Fruit fly (Drosophila melanogaster): ENCODE measurements around the gene Osi3.

Gene Osi3

dm6 chr3R:6170737-6171136 lies 44.9 kb upstream of the Osi3 start (continued):
- TF ChIP-seq dmrt99B (tag; optimal IDR thresholded peaks at IDR 0.05) (no peak), CG7928 (GFP tag; optimal IDR thresholded peaks at IDR 0.05) (no peak), Nf-YA (GFP tag; IDR thresholded peaks at IDR 0.05) (no peak), ken (GFP tag; IDR thresholded peaks at IDR 0.05) (0 out of 3 replicates have a peak, but pooled peaks have one; percentile 50), ro (GFP tag; IDR thresholded peaks at IDR 0.05) (no peak), CG12391 (tag; optimal IDR thresholded peaks at IDR 0.05) (no peak), Med (GFP tag) (peak; percentile 89), lola (GFP tag; optimal IDR thresholded peaks at IDR 0.05) (no peak), ewg (GFP tag; optimal IDR thresholded peaks at IDR 0.05) (no peak), twi (tag; optimal IDR thresholded peaks at IDR 0.05) (no peak), CG32772 (GFP tag; IDR thresholded peaks at IDR 0.05) (no peak), CG31224 (GFP tag; IDR thresholded peaks at IDR 0.05) (no peak), aop (GFP tag; IDR thresholded peaks at IDR 0.05) (no peak), MESR4 (GFP tag; optimal IDR thresholded peaks at IDR 0.05) (no peak), CG9876 (GFP tag; optimal IDR thresholded peaks at IDR 0.05) (peak; percentile 39), kni (GFP tag; optimal IDR thresholded peaks at IDR 0.05) (no peak), CG7839 (tag; optimal IDR thresholded peaks at IDR 0.05) (peak; percentile 13), CG4282 (GFP tag; optimal IDR thresholded peaks at IDR 0.05) (no peak), Ets97D (GFP tag; optimal IDR thresholded peaks at IDR 0.05) (peak; percentile 13), CG16813 (GFP tag; IDR thresholded peaks at IDR 0.05; ENCODE audit: partially characterized antibody) (peak; percentile 53; the same call in 2 of the 3 replicates), Opbp (GFP tag; IDR thresholded peaks at IDR 0.05; ENCODE audit: partially characterized antibody) (peak; percentile 61; the same call in 1 of the 3 replicates), CG42726 (GFP tag; IDR thresholded peaks at IDR 0.05; ENCODE audit: partially characterized antibody) (peak; percentile 81), HmgZ (tag; optimal IDR thresholded peaks at IDR 0.05) (peak; percentile 73), Jarid2 (GFP tag; optimal IDR thresholded peaks at IDR 0.05) (no peak), ind (GFP tag; optimal IDR thresholded peaks at IDR 0.05) (no peak), toy (GFP tag; IDR thresholded peaks at IDR 0.05) (no peak), cas (GFP tag; IDR thresholded peaks at IDR 0.05) (no peak), CG12155 (GFP tag; optimal IDR thresholded peaks at IDR 0.05) (no peak), Asciz (GFP tag; optimal IDR thresholded peaks at IDR 0.05) (no peak), Meics (GFP tag; optimal IDR thresholded peaks at IDR 0.05) (no peak), CG15269 (tag; optimal IDR thresholded peaks at IDR 0.05) (no peak), repo (GFP tag; optimal IDR thresholded peaks at IDR 0.05) (no peak), BtbVII (GFP tag; optimal IDR thresholded peaks at IDR 0.05) (no peak), sc (optimal IDR thresholded peaks at IDR 0.05) (no peak), sc (GFP tag; optimal IDR thresholded peaks at IDR 0.05) (no peak), abd-A (tag; optimal IDR thresholded peaks at IDR 0.05) (no peak), CG16779 (GFP tag; IDR thresholded peaks at IDR 0.05) (no peak), CG33213 (GFP tag; optimal IDR thresholded peaks at IDR 0.05) (peak; percentile 40), her (GFP tag; optimal IDR thresholded peaks at IDR 0.05) (no peak), CkIIα-i1 (GFP tag; IDR thresholded peaks at IDR 0.05) (no peak), unpg (GFP tag; optimal IDR thresholded peaks at IDR 0.05) (no peak), hb (GFP tag; IDR thresholded peaks at IDR 0.05; ENCODE audit: partially characterized antibody) (no peak), Myb (GFP tag; optimal IDR thresholded peaks at IDR 0.05) (peak; percentile 76), Eip74EF (GFP tag; optimal IDR thresholded peaks at IDR 0.05) (no peak), Dp (GFP tag; optimal IDR thresholded peaks at IDR 0.05) (peak; percentile 24), CG34376 (GFP tag; optimal IDR thresholded peaks at IDR 0.05) (no peak), croc (GFP tag; conservative IDR thresholded peaks at IDR 0.05) (no peak), salm (tag; optimal IDR thresholded peaks at IDR 0.05) (no peak), dpn (GFP tag; optimal IDR thresholded peaks at IDR 0.05) (peak; percentile 3 to 45), zen (tag; optimal IDR thresholded peaks at IDR 0.05) (no peak), D19A (tag; optimal IDR thresholded peaks at IDR 0.05) (no peak)

Measured in whole organism, embryonic.